Worm (Caenorhabditis elegans) whole organism, L2 larva: ENCODE results near the gene ZK686.5.

Experiments
- C34F6.9 ChIP-seq: fragments of 150-350 bp; optimal IDR thresholded peaks from 2 replicates; lab custom pipeline; 2014; ENCODE audit warnings: missing biosample characterization, missing genetic modification characterization
- F13H6.1 ChIP-seq: sonication (generic microtip); optimal IDR thresholded peaks from 2 replicates; lab custom pipeline; 2016; ENCODE audit warnings: missing genetic modification characterization, missing compliant biosample characterization
- R02D3.7 ChIP-seq: fragments of 150-350 bp; optimal IDR thresholded peaks from 2 replicates; lab custom pipeline; 2014; ENCODE audit warnings: missing biosample characterization, missing genetic modification characterization
- Y55F3AM.14 ChIP-seq: fragments of 200-800 bp; sonication (Bioruptor generic); optimal IDR thresholded peaks from 2 replicates; lab custom pipeline; 2018; ENCODE audit warnings: mild to moderate bottlenecking, missing genetic modification characterization, missing compliant biosample characterization
- ZK546.5 ChIP-seq: sonication (generic microtip); optimal IDR thresholded peaks from 2 replicates; lab custom pipeline; 2017; ENCODE audit warnings: missing biosample characterization, missing genetic modification characterization
- alr-1 ChIP-seq: fragments of 150-350 bp; optimal IDR thresholded peaks from 2 replicates; lab custom pipeline; 2014; ENCODE audit warnings: missing biosample characterization, missing genetic modification characterization
- aly-2 ChIP-seq: fragments of 150-350 bp; optimal IDR thresholded peaks from 2 replicates; lab custom pipeline; 2014; ENCODE audit warnings: missing biosample characterization, missing genetic modification characterization
- ama-1 ChIP-seq: fragments of 150-350 bp; optimal IDR thresholded peaks from 2 replicates; lab custom pipeline; 2018; ENCODE audit warnings: inconsistent platforms
- blmp-1 ChIP-seq: sonication (generic microtip); optimal IDR thresholded peaks from 2 replicates; lab custom pipeline; 2017; ENCODE audit warnings: missing genetic modification characterization, mild to moderate bottlenecking, missing compliant biosample characterization, antibody characterized with exemption, moderate library complexity; ENCODE audit not compliant: insufficient read depth
- ceh-16 ChIP-seq: fragments of 150-350 bp; optimal IDR thresholded peaks from 2 replicates; lab custom pipeline; 2014; ENCODE audit warnings: missing biosample characterization, missing genetic modification characterization
- ceh-82 ChIP-seq: fragments of 150-350 bp; optimal IDR thresholded peaks from 2 replicates; lab custom pipeline; 2014; ENCODE audit warnings: missing biosample characterization, missing genetic modification characterization
- crh-2 ChIP-seq: sonication (generic microtip); optimal IDR thresholded peaks from 2 replicates; lab custom pipeline; 2017; ENCODE audit warnings: missing biosample characterization, missing genetic modification characterization
- dmd-4 ChIP-seq: sonication (generic microtip); optimal IDR thresholded peaks from 2 replicates; lab custom pipeline; 2017; ENCODE audit warnings: missing biosample characterization, missing genetic modification characterization
- egl-27 ChIP-seq: sonication (generic microtip); optimal IDR thresholded peaks from 3 replicates; lab custom pipeline; 2017; ENCODE audit warnings: missing biosample characterization, missing genetic modification reagents, missing genetic modification characterization
- elt-1 ChIP-seq: fragments of 150-350 bp; optimal IDR thresholded peaks from 2 replicates; lab custom pipeline; 2014; ENCODE audit warnings: missing biosample characterization, missing genetic modification characterization
- elt-3 ChIP-seq: sonication (generic microtip); optimal IDR thresholded peaks from 2 replicates; lab custom pipeline; 2017; ENCODE audit warnings: missing biosample characterization, missing genetic modification characterization
- fos-1 ChIP-seq: fragments of 150-350 bp; optimal IDR thresholded peaks from 2 replicates; lab custom pipeline; 2014; ENCODE audit warnings: missing biosample characterization, missing genetic modification characterization
- gmeb-1 ChIP-seq: fragments of 150-350 bp; optimal IDR thresholded peaks from 2 replicates; lab custom pipeline; 2014; ENCODE audit warnings: missing biosample characterization, missing genetic modification characterization
- lin-11 ChIP-seq: fragments of 150-350 bp; sonication (generic microtip); optimal IDR thresholded peaks from 2 replicates; lab custom pipeline; 2014; ENCODE audit warnings: missing biosample characterization, missing genetic modification characterization, inconsistent platforms, mixed read lengths
- lin-13 ChIP-seq: fragments of 150-350 bp; optimal IDR thresholded peaks from 2 replicates; lab custom pipeline; 2014; ENCODE audit warnings: missing biosample characterization, missing genetic modification reagents, missing genetic modification characterization
- lin-39 ChIP-seq: fragments of 150-350 bp; optimal IDR thresholded peaks from 2 replicates; lab custom pipeline; 2014; ENCODE audit warnings: missing biosample characterization, missing genetic modification reagents, missing genetic modification characterization
- lsy-2 ChIP-seq, 2 experiments: fragments of 150-350 bp in 1 of 2; sonication (generic microtip) in 1 of 2; optimal IDR thresholded peaks; 2 replicates each; lab custom pipeline; 2014 to 2017; ENCODE audit warnings: missing biosample characterization in 2 of 2, missing genetic modification characterization in 2 of 2
- mab-5 ChIP-seq: fragments of 150-350 bp; optimal IDR thresholded peaks from 2 replicates; lab custom pipeline; 2014; ENCODE audit warnings: missing biosample characterization, missing genetic modification characterization
- mbf-1 ChIP-seq: sonication (generic microtip); optimal IDR thresholded peaks from 2 replicates; lab custom pipeline; 2017; ENCODE audit warnings: missing biosample characterization, missing genetic modification characterization
- mdl-1 ChIP-seq, 2 experiments: fragments of 150-350 bp in 1 of 2; sonication (generic microtip) in 1 of 2; optimal IDR thresholded peaks; 2 replicates each; lab custom pipeline; 2017; ENCODE audit warnings: missing biosample characterization in 2 of 2, missing genetic modification characterization in 2 of 2
- nhr-10 ChIP-seq: sonication (generic microtip); optimal IDR thresholded peaks from 2 replicates; lab custom pipeline; 2017; ENCODE audit warnings: missing biosample characterization, missing genetic modification characterization
- nhr-11 ChIP-seq: fragments of 150-350 bp; optimal IDR thresholded peaks from 2 replicates; lab custom pipeline; 2014; ENCODE audit warnings: missing biosample characterization, missing genetic modification characterization
- nhr-129 ChIP-seq: fragments of 150-350 bp; optimal IDR thresholded peaks from 2 replicates; lab custom pipeline; 2014; ENCODE audit warnings: missing biosample characterization, missing genetic modification characterization
- nhr-21 ChIP-seq: fragments of 150-350 bp; optimal IDR thresholded peaks from 2 replicates; lab custom pipeline; 2014; ENCODE audit warnings: missing biosample characterization, missing genetic modification characterization
- nhr-23 ChIP-seq: fragments of 150-350 bp; optimal IDR thresholded peaks from 2 replicates; lab custom pipeline; 2014; ENCODE audit warnings: missing biosample characterization, missing genetic modification reagents, missing genetic modification characterization
- nhr-237 ChIP-seq: fragments of 150-350 bp; optimal IDR thresholded peaks from 2 replicates; lab custom pipeline; 2014; ENCODE audit warnings: missing biosample characterization, missing genetic modification characterization
- nhr-25 ChIP-seq: fragments of 150-350 bp; sonication (generic microtip); optimal IDR thresholded peaks from 3 replicates; lab custom pipeline; 2014; ENCODE audit warnings: missing biosample characterization, missing genetic modification characterization
- nhr-6 ChIP-seq: fragments of 150-350 bp; optimal IDR thresholded peaks from 2 replicates; lab custom pipeline; 2014; ENCODE audit warnings: missing biosample characterization, missing genetic modification characterization
- nhr-77 ChIP-seq: fragments of 150-350 bp; optimal IDR thresholded peaks from 2 replicates; lab custom pipeline; 2014; ENCODE audit warnings: missing biosample characterization, missing genetic modification characterization
- peb-1 ChIP-seq: fragments of 150-350 bp; optimal IDR thresholded peaks from 2 replicates; lab custom pipeline; 2014; ENCODE audit warnings: missing biosample characterization, missing genetic modification characterization
- sem-4 ChIP-seq: fragments of 150-350 bp; optimal IDR thresholded peaks from 2 replicates; lab custom pipeline; 2014; ENCODE audit warnings: missing biosample characterization, missing genetic modification reagents, missing genetic modification characterization
- skn-1 ChIP-seq: sonication (generic microtip); optimal IDR thresholded peaks from 2 replicates; lab custom pipeline; 2017; ENCODE audit warnings: missing biosample characterization, missing genetic modification characterization
- sma-3 ChIP-seq: sonication (generic microtip); optimal IDR thresholded peaks from 2 replicates; lab custom pipeline; 2016; ENCODE audit warnings: missing genetic modification reagents, missing genetic modification characterization, missing compliant biosample characterization
- sma-9 ChIP-seq, 2 experiments: fragments of 150-350 bp in 1 of 2; sonication (generic microtip) in 1 of 2; optimal IDR thresholded peaks; 2 replicates each; lab custom pipeline; 2014 to 2016; ENCODE audit warnings: missing genetic modification characterization in 2 of 2, mild to moderate bottlenecking in 1 of 2, missing biosample characterization in 1 of 2, missing compliant biosample characterization in 1 of 2, missing genetic modification reagents in 1 of 2, moderate library complexity in 1 of 2
- snpc-4 ChIP-seq: fragments of 150-350 bp; optimal IDR thresholded peaks from 2 replicates; lab custom pipeline; 2014; ENCODE audit warnings: missing biosample characterization, missing genetic modification characterization
- unc-39 ChIP-seq: fragments of 150-350 bp; optimal IDR thresholded peaks from 2 replicates; lab custom pipeline; 2014; ENCODE audit warnings: missing biosample characterization, missing genetic modification characterization
- unc-55 ChIP-seq: fragments of 150-350 bp; sonication (generic microtip); optimal IDR thresholded peaks from 3 replicates; lab custom pipeline; 2014; ENCODE audit warnings: missing biosample characterization, missing genetic modification reagents, missing genetic modification characterization
- unc-62 ChIP-seq: fragments of 150-350 bp; optimal IDR thresholded peaks from 2 replicates; lab custom pipeline; 2014; ENCODE audit warnings: missing biosample characterization, missing genetic modification reagents, missing genetic modification characterization
- zag-1 ChIP-seq: fragments of 150-350 bp; optimal IDR thresholded peaks from 2 replicates; lab custom pipeline; 2014; ENCODE audit warnings: missing biosample characterization, missing genetic modification characterization
- ztf-1 ChIP-seq: fragments of 200-800 bp; sonication (Bioruptor generic); conservative IDR thresholded peaks from 2 replicates; pipeline ENCODE4 v1.3.6; 2022; ENCODE audit warnings: missing genetic modification characterization, missing compliant biosample characterization
- ztf-11 ChIP-seq: sonication (generic microtip); optimal IDR thresholded peaks from 2 replicates; lab custom pipeline; 2017; ENCODE audit warnings: missing biosample characterization, missing genetic modification characterization
- ztf-4 ChIP-seq: fragments of 150-350 bp; optimal IDR thresholded peaks from 2 replicates; lab custom pipeline; 2014; ENCODE audit warnings: missing biosample characterization, missing genetic modification characterization

ZK686.5 gene

DNA sequence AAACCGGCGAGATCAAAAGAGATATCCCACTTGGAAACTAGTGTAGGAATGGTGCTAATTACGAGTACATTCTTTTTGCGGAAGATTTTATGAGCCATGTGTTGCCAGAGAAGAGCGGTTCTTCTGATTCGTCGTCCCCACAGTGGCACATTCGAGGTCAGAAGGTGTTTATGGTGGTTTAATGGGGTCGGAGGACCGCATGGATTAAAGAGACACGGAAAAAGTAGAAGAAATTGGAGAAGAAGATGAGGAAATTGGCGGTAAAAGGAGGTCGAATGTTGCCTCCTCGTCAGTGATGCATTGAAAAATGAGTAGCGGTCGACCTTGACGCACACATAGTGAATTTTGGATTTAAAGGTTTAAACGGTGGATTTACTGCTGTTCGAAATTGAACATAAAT lies 33.8 kb downstream of the ZK686.5 start:
- TF ChIP-seq nhr-25 (tag; lab: Kevin White, UChicago) (peak; percentile 4), ceh-82 (no peak), nhr-237 (tag; lab: Kevin White, UChicago) (no peak), nhr-129 (tag; lab: Kevin White, UChicago) (peak; percentile 22), ztf-1 (GFP tag; lab: Robert Waterston, UW) (no peak)

DNA sequence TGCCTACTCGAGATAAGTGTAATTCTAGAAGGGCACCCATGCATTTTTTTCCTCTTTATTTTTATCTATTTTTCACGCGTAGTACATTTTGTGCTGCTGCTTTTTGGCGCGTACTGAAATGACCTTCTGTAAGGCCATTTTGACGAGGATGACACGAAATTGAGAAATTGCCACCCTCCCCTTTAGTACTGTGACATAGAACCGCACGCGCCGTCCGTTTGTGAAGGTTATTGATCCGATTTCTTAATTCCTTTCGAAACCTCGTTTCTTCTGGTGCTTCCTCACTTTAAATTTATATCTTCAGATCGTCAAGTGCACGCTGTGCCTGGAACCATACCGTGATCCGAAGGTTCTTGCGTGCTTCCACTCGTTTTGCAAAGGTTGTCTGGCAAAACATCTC lies 36.2 kb downstream of the ZK686.5 start:
- TF ChIP-seq nhr-25 (tag; lab: Kevin White, UChicago) = peak; percentile 17
- TF ChIP-seq nhr-6 (tag; lab: Kevin White, UChicago) = no peak
- TF ChIP-seq, all 48 proteins: peak for 1

DNA sequence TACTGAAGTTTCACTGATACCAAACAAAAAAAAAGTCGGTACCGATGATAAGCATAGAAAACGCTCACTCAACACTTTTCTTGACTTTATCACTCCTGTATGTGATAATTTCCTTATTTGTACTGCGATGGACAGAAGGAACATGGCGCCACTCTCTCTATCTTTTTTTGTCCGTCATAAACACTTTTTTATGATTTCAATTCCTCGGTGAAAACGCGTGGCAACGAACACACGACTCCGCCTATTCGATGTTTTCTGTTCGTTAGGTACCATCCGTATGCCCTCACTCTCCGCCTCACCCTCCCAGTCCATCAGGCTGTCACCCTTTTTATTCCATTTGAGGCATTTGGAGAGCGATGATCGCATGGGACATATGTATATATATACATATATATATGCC lies 37.0 kb downstream of the ZK686.5 start:
- peak; percentile 85 for TF ChIP-seq fos-1 (tag; lab: Kevin White, UChicago)
- TF ChIP-seq unc-55 (GFP tag; lab: Kevin White, UChicago) = no peak
- TF ChIP-seq sma-9 (GFP tag; optimal IDR thresholded peaks at IDR 0.05; lab: Kevin White, UChicago) = peak; percentile 29
- no peak for TF ChIP-seq sma-9 (tag; optimal IDR thresholded peaks at IDR 0.05; lab: Kevin White, UChicago)

DNA sequence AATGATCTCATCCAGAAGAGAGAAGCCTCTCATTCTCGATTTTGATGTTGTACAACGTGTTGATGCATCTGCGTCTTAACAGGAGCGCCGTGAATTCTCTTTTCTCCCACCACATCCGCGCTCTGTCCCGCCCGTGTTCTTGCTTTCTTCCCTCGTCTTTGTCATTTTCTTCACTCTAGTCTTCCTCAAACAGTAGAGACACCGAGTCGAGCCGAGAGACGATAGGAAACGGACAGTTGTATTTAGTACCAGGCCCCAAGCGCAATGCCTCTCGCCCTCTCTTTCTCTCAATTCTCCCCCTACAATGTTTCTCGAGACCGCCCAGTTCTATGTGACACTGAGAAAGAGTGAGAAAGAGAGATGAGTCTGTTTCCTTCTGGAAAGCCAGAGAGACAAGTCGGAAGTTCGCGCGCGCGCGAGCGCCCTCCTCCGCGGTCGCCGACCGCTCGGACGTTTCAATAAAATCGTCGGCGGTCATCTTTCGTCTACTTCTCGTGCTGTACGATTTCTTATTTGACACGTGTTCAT lies 37.7 kb downstream of the ZK686.5 start, which contains the start of gene ZK112.4:
Gene ZK112.4 (minus strand): TSS at position 478 of the 528 bp plus-strand sequence.
- TF ChIP-seq nhr-25 (tag; lab: Kevin White, UChicago) = peak; percentile 30
- TF ChIP-seq Y55F3AM.14 (GFP tag; lab: Kevin White, UChicago) = peak; percentile 17
- no peak for TF ChIP-seq nhr-237 (tag; lab: Kevin White, UChicago)
- TF ChIP-seq alr-1 = no peak
- TF ChIP-seq nhr-77 (tag; lab: Kevin White, UChicago) = no peak
- no peak for TF ChIP-seq blmp-1 (tag; lab: Kevin White, UChicago)
- no peak for TF ChIP-seq nhr-21 (tag; lab: Kevin White, UChicago)
- TF ChIP-seq nhr-23 (tag; lab: Kevin White, UChicago) = no peak
- peak; percentile 49 to 77 for TF ChIP-seq lsy-2 (tag; optimal IDR thresholded peaks at IDR 0.05; lab: Kevin White, UChicago)
- TF ChIP-seq ceh-82 = no peak
- TF ChIP-seq R02D3.7 = no peak
- TF ChIP-seq zag-1 = peak; percentile 42
- no peak for TF ChIP-seq aly-2 (tag; lab: Kevin White, UChicago)
- no peak for TF ChIP-seq unc-39 (tag; lab: Kevin White, UChicago)
- no peak for TF ChIP-seq elt-1 (tag; lab: Kevin White, UChicago)
- TF ChIP-seq skn-1 (tag; lab: Kevin White, UChicago) = peak; percentile 21
- no peak for TF ChIP-seq nhr-10 (tag; lab: Kevin White, UChicago)
- no peak for TF ChIP-seq elt-3 (tag; lab: Kevin White, UChicago)
- peak; percentile 73 for TF ChIP-seq C34F6.9 (tag; lab: Kevin White, UChicago)
- no peak for TF ChIP-seq lin-39 (tag; lab: Kevin White, UChicago)
- TF ChIP-seq lin-13 = peak; percentile 67
- TF ChIP-seq ama-1 (lab: Kevin White, UChicago) = peak; percentile 68
- TF ChIP-seq mbf-1 = no peak
- peak; percentile 0 for TF ChIP-seq gmeb-1 (tag; lab: Kevin White, UChicago)
- peak; percentile 75 for TF ChIP-seq egl-27 (tag; lab: Kevin White, UChicago)
- TF ChIP-seq sma-3 (GFP tag; lab: Kevin White, UChicago) = peak; percentile 42
- TF ChIP-seq ZK546.5 (tag; lab: Kevin White, UChicago) = peak; percentile 11
- TF ChIP-seq F13H6.1 (tag; lab: Kevin White, UChicago) = peak; percentile 95
- TF ChIP-seq lin-11 = peak; percentile 13
- peak; percentile 82 for TF ChIP-seq ztf-4 (tag; lab: Kevin White, UChicago)
- TF ChIP-seq ztf-1 (GFP tag; lab: Robert Waterston, UW) = no peak
- no peak for TF ChIP-seq dmd-4
- no peak for TF ChIP-seq ztf-11
- TF ChIP-seq mdl-1 (tag; optimal IDR thresholded peaks at IDR 0.05; lab: Kevin White, UChicago) = peak; percentile 43 to 46
- TF ChIP-seq nhr-129 (tag; lab: Kevin White, UChicago) = peak; percentile 86
- TF ChIP-seq nhr-6 (tag; lab: Kevin White, UChicago) = peak; percentile 41
- TF ChIP-seq peb-1 (tag; lab: Kevin White, UChicago) = no peak
- no peak for TF ChIP-seq unc-62 (GFP tag; lab: Kevin White, UChicago)
- no peak for TF ChIP-seq mab-5 (tag; lab: Kevin White, UChicago)
- peak; percentile 8 for TF ChIP-seq sma-9 (GFP tag; optimal IDR thresholded peaks at IDR 0.05; lab: Kevin White, UChicago)
- TF ChIP-seq sma-9 (tag; optimal IDR thresholded peaks at IDR 0.05; lab: Kevin White, UChicago) = no peak
- TF ChIP-seq sem-4 (tag; lab: Kevin White, UChicago) = peak; percentile 72
- TF ChIP-seq nhr-11 (tag; lab: Kevin White, UChicago) = peak; percentile 41
- TF ChIP-seq crh-2 (tag; lab: Kevin White, UChicago) = peak; percentile 70
- no peak for TF ChIP-seq ceh-16 (tag; lab: Kevin White, UChicago)
- TF ChIP-seq snpc-4 (tag; lab: Kevin White, UChicago) = peak; percentile 19
